Fruit fly (Drosophila melanogaster) whole organism, embryonic: Measurements from ENCODE around the gene Pex11c.

Source experiments
- Antp ChIP-seq: fragments of 200-800 bp; sonication (Bioruptor generic); optimal IDR thresholded peaks from 3 replicates; lab custom pipeline; 2016; ENCODE audit warnings: missing biosample characterization, missing genetic modification characterization
- Bdp1 ChIP-seq: fragments of 200-800 bp; sonication (Bioruptor generic); optimal IDR thresholded peaks from 3 replicates; lab custom pipeline; 2016; ENCODE audit warnings: missing biosample characterization, missing genetic modification characterization
- Blimp-1 ChIP-seq: fragments of 200-800 bp; sonication (Bioruptor generic); optimal IDR thresholded peaks from 3 replicates; lab custom pipeline; 2018; ENCODE audit warnings: missing biosample characterization, missing genetic modification characterization, mild to moderate bottlenecking, moderate library complexity, missing genetic modification reagents
- CG12071 ChIP-seq: fragments of 200-800 bp; sonication (Bioruptor generic); optimal IDR thresholded peaks from 3 replicates; lab custom pipeline; 2018; ENCODE audit warnings: missing biosample characterization, mild to moderate bottlenecking, missing genetic modification characterization
- CG12219 ChIP-seq: fragments of 200-800 bp; sonication (Bioruptor generic); optimal IDR thresholded peaks from 3 replicates; lab custom pipeline; 2018; ENCODE audit warnings: missing biosample characterization, mild to moderate bottlenecking, missing genetic modification characterization
- CG12769 ChIP-seq: fragments of 200-800 bp; sonication (Bioruptor generic); optimal IDR thresholded peaks from 2 replicates; lab custom pipeline; 2019; ENCODE audit warnings: missing biosample characterization, mild to moderate bottlenecking, missing genetic modification characterization, moderate library complexity
- CG13123 ChIP-seq: fragments of 200-800 bp; sonication (Bioruptor generic); optimal IDR thresholded peaks from 2 replicates; lab custom pipeline; 2016; ENCODE audit warnings: missing biosample characterization, missing genetic modification characterization
- CG13894 ChIP-seq: fragments of 200-800 bp; sonication (Bioruptor generic); optimal IDR thresholded peaks from 3 replicates; lab custom pipeline; 2018; ENCODE audit warnings: missing biosample characterization, mild to moderate bottlenecking, missing genetic modification characterization, moderate library complexity
- CG14441 ChIP-seq: fragments of 200-800 bp; sonication (Bioruptor generic); IDR thresholded peaks from 2 replicates; pipeline ENCODE4 v1.3.6; 2022; ENCODE audit warnings: missing biosample characterization, missing genetic modification characterization
- CG14667 ChIP-seq: fragments of 200-800 bp; sonication (Bioruptor generic); IDR thresholded peaks from 2 replicates; pipeline ENCODE4 v1.3.6; 2022; ENCODE audit warnings: missing biosample characterization, missing genetic modification characterization
- CG17359 ChIP-seq: fragments of 200-800 bp; sonication (Bioruptor generic); optimal IDR thresholded peaks from 3 replicates; lab custom pipeline; 2018; ENCODE audit warnings: missing biosample characterization, mild to moderate bottlenecking, missing genetic modification characterization, moderate library complexity
- CG17802 ChIP-seq: fragments of 200-800 bp; sonication (Bioruptor generic); optimal IDR thresholded peaks from 2 replicates; lab custom pipeline; 2018; ENCODE audit warnings: missing biosample characterization, mild to moderate bottlenecking, missing genetic modification characterization, moderate library complexity
- CG31441 ChIP-seq: fragments of 200-800 bp; sonication (Bioruptor generic); IDR thresholded peaks from 2 replicates; pipeline ENCODE4 v1.3.6; 2022; ENCODE audit warnings: missing biosample characterization, missing genetic modification characterization
- CG32532 ChIP-seq: fragments of 200-800 bp; sonication (Bioruptor generic); IDR thresholded peaks from 2 replicates; pipeline ENCODE4 v1.3.6; 2022; ENCODE audit warnings: missing biosample characterization, missing genetic modification characterization
- CG4617 ChIP-seq: fragments of 200-800 bp; sonication (Bioruptor generic); optimal IDR thresholded peaks from 3 replicates; lab custom pipeline; 2016; ENCODE audit warnings: missing biosample characterization, missing genetic modification characterization, borderline replicate concordance
- CG4707 ChIP-seq: fragments of 200-800 bp; sonication (Bioruptor generic); optimal IDR thresholded peaks from 2 replicates; lab custom pipeline; 2018; ENCODE audit warnings: missing biosample characterization, mild to moderate bottlenecking, missing genetic modification characterization, moderate library complexity
- CG6813 ChIP-seq: fragments of 200-800 bp; sonication (Bioruptor generic); optimal IDR thresholded peaks from 2 replicates; lab custom pipeline; 2017; ENCODE audit warnings: missing biosample characterization, missing genetic modification characterization, mild to moderate bottlenecking, moderate library complexity, missing genetic modification reagents
- CG7372 ChIP-seq: fragments of 200-800 bp; sonication (Bioruptor generic); IDR thresholded peaks from 2 replicates; pipeline ENCODE4 v1.3.6; 2022; ENCODE audit warnings: missing biosample characterization, missing genetic modification characterization
- D19A ChIP-seq: fragments of 200-800 bp; optimal IDR thresholded peaks from 3 replicates; lab custom pipeline; 2019; ENCODE audit warnings: missing biosample characterization, mild to moderate bottlenecking, missing genetic modification characterization, moderate library complexity
- D19B ChIP-seq: fragments of 200-800 bp; sonication (Bioruptor generic); optimal IDR thresholded peaks from 2 replicates; lab custom pipeline; 2017; ENCODE audit warnings: missing biosample characterization, mild to moderate bottlenecking, missing genetic modification characterization
- HLH3B ChIP-seq: fragments of 200-800 bp; sonication (Bioruptor generic); IDR thresholded peaks from 2 replicates; pipeline ENCODE4 v1.3.6; 2022; ENCODE audit warnings: missing biosample characterization, missing genetic modification characterization
- NFAT ChIP-seq: fragments of 200-800 bp; sonication (Bioruptor generic); IDR thresholded peaks from 2 replicates; pipeline ENCODE4 v1.3.6; 2022; ENCODE audit warnings: missing biosample characterization, missing genetic modification characterization
- Pdp1 ChIP-seq, 2 experiments: fragments of 200-800 bp; sonication (Bioruptor generic); optimal IDR thresholded peaks; 3 replicates each; lab custom pipeline; 2016; ENCODE audit warnings: missing biosample characterization in 2 of 2, missing genetic modification characterization in 2 of 2, mild to moderate bottlenecking in 1 of 2, moderate library complexity in 1 of 2
- Ravus ChIP-seq: fragments of 200-800 bp; sonication (Bioruptor generic); IDR thresholded peaks from 2 replicates; pipeline ENCODE4 v1.3.6; 2022; ENCODE audit warnings: missing biosample characterization, missing genetic modification characterization
- Six4 ChIP-seq: fragments of 200-800 bp; sonication (Bioruptor generic); optimal IDR thresholded peaks from 2 replicates; lab custom pipeline; 2016; ENCODE audit warnings: missing biosample characterization, missing genetic modification characterization
- Xrp1 ChIP-seq: fragments of 200-800 bp; sonication (Bioruptor generic); IDR thresholded peaks from 2 replicates; pipeline ENCODE4 v1.3.6; 2022; ENCODE audit warnings: missing biosample characterization, missing genetic modification characterization
- ac ChIP-seq: fragments of 200-800 bp; sonication (Bioruptor generic); optimal IDR thresholded peaks from 3 replicates; lab custom pipeline; 2017; ENCODE audit warnings: missing biosample characterization, mild to moderate bottlenecking, missing genetic modification characterization
- br ChIP-seq: fragments of >200 bp; optimal IDR thresholded peaks from 2 replicates; lab custom pipeline; 2017
- chif ChIP-seq, 2 experiments: fragments of 200-800 bp; sonication (Bioruptor generic); optimal IDR thresholded peaks; 3 replicates each; lab custom pipeline; 2016; ENCODE audit warnings: missing biosample characterization in 2 of 2, missing genetic modification characterization in 2 of 2
- crp ChIP-seq, 2 experiments: fragments of 200-800 bp; sonication (Bioruptor generic); optimal IDR thresholded peaks; 2 replicates in 1 of 2; 3 replicates in 1 of 2; lab custom pipeline; 2017; ENCODE audit warnings: missing biosample characterization in 2 of 2, missing genetic modification characterization in 2 of 2, mild to moderate bottlenecking in 1 of 2, moderate library complexity in 1 of 2
- danr ChIP-seq: fragments of 200-800 bp; sonication (Bioruptor generic); IDR thresholded peaks from 2 replicates; pipeline ENCODE4 v1.3.6; 2022; ENCODE audit warnings: missing biosample characterization, missing genetic modification characterization
- esg ChIP-seq: fragments of 200-800 bp; sonication (Bioruptor generic); conservative IDR thresholded peaks from 2 replicates; pipeline ENCODE4 v1.3.6; 2022; ENCODE audit warnings: missing biosample characterization, missing genetic modification characterization
- grau ChIP-seq: fragments of 200-800 bp; optimal IDR thresholded peaks from 3 replicates; lab custom pipeline; 2019; ENCODE audit warnings: missing biosample characterization, mild to moderate bottlenecking, missing genetic modification characterization, moderate library complexity
- lmd ChIP-seq: fragments of 200-800 bp; sonication (Bioruptor generic); IDR thresholded peaks from 2 replicates; pipeline ENCODE4 v1.3.6; 2022; ENCODE audit warnings: missing biosample characterization, missing genetic modification characterization
- nau ChIP-seq: fragments of 200-800 bp; sonication (Bioruptor generic); optimal IDR thresholded peaks from 3 replicates; lab custom pipeline; 2017; ENCODE audit warnings: missing biosample characterization, mild to moderate bottlenecking, missing genetic modification characterization, missing genetic modification reagents
- nerfin-1 ChIP-seq: fragments of 200-800 bp; sonication (Bioruptor generic); optimal IDR thresholded peaks from 3 replicates; lab custom pipeline; 2019; ENCODE audit warnings: missing biosample characterization, mild to moderate bottlenecking, missing genetic modification characterization, moderate library complexity
- prd ChIP-seq, 3 experiments: fragments of >200 bp in 2 of 3; fragments of 200-800 bp in 1 of 3; sonication (Bioruptor generic) in 1 of 3; optimal IDR thresholded peaks in 2 of 3; IDR thresholded peaks in 1 of 3; 2 replicates in 2 of 3; 3 replicates in 1 of 3; pipeline versions ENCODE4 v1.3.6 to Lab custom; 2017 to 2022; ENCODE audit warnings: missing biosample characterization in 1 of 3, missing genetic modification characterization in 1 of 3
- pzg ChIP-seq: fragments of 200-800 bp; sonication (Bioruptor generic); optimal IDR thresholded peaks from 3 replicates; lab custom pipeline; 2018; ENCODE audit warnings: missing biosample characterization, mild to moderate bottlenecking, missing genetic modification characterization, moderate library complexity
- ranshi ChIP-seq: fragments of 200-800 bp; sonication (Bioruptor generic); IDR thresholded peaks from 2 replicates; pipeline ENCODE4 v1.3.6; 2022; ENCODE audit warnings: missing biosample characterization, missing genetic modification characterization
- salm ChIP-seq: fragments of 200-800 bp; sonication (Bioruptor generic); optimal IDR thresholded peaks from 2 replicates; lab custom pipeline; 2018; ENCODE audit warnings: missing biosample characterization, mild to moderate bottlenecking, missing genetic modification characterization
- scrt ChIP-seq: fragments of 200-800 bp; sonication (Bioruptor generic); optimal IDR thresholded peaks from 2 replicates; lab custom pipeline; 2018; ENCODE audit warnings: missing biosample characterization, mild to moderate bottlenecking, missing genetic modification characterization, moderate library complexity
- sens-2 ChIP-seq: fragments of 200-800 bp; sonication (Bioruptor generic); IDR thresholded peaks from 2 replicates; pipeline ENCODE4 v1.3.6; 2022; ENCODE audit warnings: missing biosample characterization, missing genetic modification characterization
- sob ChIP-seq: fragments of 200-800 bp; sonication (Bioruptor generic); IDR thresholded peaks from 2 replicates; pipeline ENCODE4 v1.3.6; 2022; ENCODE audit warnings: missing biosample characterization, missing genetic modification characterization
- sug ChIP-seq: fragments of 200-800 bp; optimal IDR thresholded peaks from 2 replicates; lab custom pipeline; 2019; ENCODE audit warnings: missing biosample characterization, mild to moderate bottlenecking, missing genetic modification characterization, moderate library complexity
- tgo ChIP-seq: fragments of 200-800 bp; sonication (Bioruptor generic); IDR thresholded peaks from 3 replicates; pipeline ENCODE4 v1.3.6; 2022; ENCODE audit warnings: missing biosample characterization, missing genetic modification characterization
- tll ChIP-seq, 2 experiments: fragments of 200-800 bp in 1 of 2; fragments of >200 bp in 1 of 2; sonication (Bioruptor generic) in 1 of 2; optimal IDR thresholded peaks; 2 replicates each; lab custom pipeline; 2017 to 2019; ENCODE audit warnings: missing biosample characterization in 2 of 2, missing genetic modification characterization in 2 of 2, mild to moderate bottlenecking in 1 of 2, moderate library complexity in 1 of 2
- tna ChIP-seq: fragments of 200-800 bp; sonication (Bioruptor generic); IDR thresholded peaks from 2 replicates; pipeline ENCODE4 v1.3.6; 2022; ENCODE audit warnings: missing biosample characterization, missing genetic modification characterization; ENCODE audit not compliant: partially characterized antibody
- twi ChIP-seq: fragments of 200-800 bp; optimal IDR thresholded peaks from 2 replicates; lab custom pipeline; 2019; ENCODE audit warnings: missing biosample characterization, mild to moderate bottlenecking, missing genetic modification characterization, moderate library complexity

Gene Pex11c

dm6 chr3R:23221680-23222148 lies 36.5 kb upstream of the Pex11c start (continued):
- TF ChIP-seq CG17802 (no peak), scrt (peak; percentile 2), Bdp1 (GFP tag; lab: Kevin White, UChicago) (no peak), ac (GFP tag; lab: Kevin White, UChicago) (no peak), br (lab: Kevin White, UChicago) (no peak), NFAT (GFP tag; lab: Robert Waterston, UW) (no peak), HLH3B (GFP tag; lab: Robert Waterston, UW) (no peak), sug (tag; lab: Kevin White, UChicago) (peak; percentile 2), CG13894 (tag; lab: Kevin White, UChicago) (peak; percentile 26), crp (GFP tag; optimal IDR thresholded peaks at IDR 0.05; lab: Kevin White, UChicago) (peak in 1 of 2 experiments; percentile 36), tll (GFP tag; optimal IDR thresholded peaks at IDR 0.05; lab: Kevin White, UChicago) (no peak), lmd (GFP tag; lab: Robert Waterston, UW) (no peak), pzg (GFP tag; lab: Kevin White, UChicago) (peak; percentile 75), D19B (GFP tag; lab: Kevin White, UChicago) (no peak), salm (tag; lab: Kevin White, UChicago) (no peak), grau (tag; lab: Kevin White, UChicago) (no peak), chif (GFP tag; optimal IDR thresholded peaks at IDR 0.05; lab: Kevin White, UChicago) (no peak), Ravus (GFP tag; lab: Robert Waterston, UW) (no peak), CG6813 (GFP tag; lab: Kevin White, UChicago) (peak; percentile 7), CG17359 (tag; lab: Kevin White, UChicago) (no peak), CG4617 (GFP tag; lab: Kevin White, UChicago) (no peak), twi (tag; lab: Kevin White, UChicago) (no peak)

dm6 chr3R:23223151-23223810 lies 34.9 kb upstream of the Pex11c start:
- TF ChIP-seq esg (GFP tag; lab: Robert Waterston, UW) (no peak), D19A (tag; lab: Kevin White, UChicago) (no peak), nau (GFP tag; lab: Kevin White, UChicago) (no peak), salm (tag; lab: Kevin White, UChicago) (no peak), CG12071 (no peak), CG12219 (GFP tag; lab: Kevin White, UChicago) (no peak), sens-2 (GFP tag; lab: Robert Waterston, UW) (no peak), CG14441 (GFP tag; lab: Robert Waterston, UW) (0 out of 2 replicates have a peak, but pooled peaks have one; percentile 28), CG32532 (GFP tag; lab: Robert Waterston, UW) (0 out of 2 replicates have a peak, but pooled peaks have one; percentile 31), CG4707 (no peak), prd (optimal IDR thresholded peaks at IDR 0.05; lab: Kevin White, UChicago) (no peak), prd (GFP tag; IDR thresholded peaks at IDR 0.05; lab: Robert Waterston, UW) (no peak), Blimp-1 (GFP tag; lab: Kevin White, UChicago) (no peak), Pdp1 (GFP tag; optimal IDR thresholded peaks at IDR 0.05; lab: Kevin White, UChicago) (peak in 1 of 2 experiments; percentile 14), danr (GFP tag; lab: Robert Waterston, UW) (no peak), sob (GFP tag; lab: Robert Waterston, UW) (no peak), CG7372 (GFP tag; lab: Robert Waterston, UW) (no peak), tna (GFP tag; lab: Robert Waterston, UW) (no peak), ranshi (GFP tag; lab: Robert Waterston, UW) (no peak), CG13123 (GFP tag; lab: Kevin White, UChicago) (no peak), nerfin-1 (no peak), CG17802 (no peak), Six4 (GFP tag; lab: Kevin White, UChicago) (no peak), Xrp1 (GFP tag; lab: Robert Waterston, UW) (no peak), chif (GFP tag; optimal IDR thresholded peaks at IDR 0.05; lab: Kevin White, UChicago) (no peak), CG12769 (tag; lab: Kevin White, UChicago) (peak; percentile 80), tgo (GFP tag; lab: Robert Waterston, UW) (no peak), CG14667 (no peak), Antp (GFP tag; lab: Kevin White, UChicago) (no peak), CG31441 (no peak)
